Worm (Caenorhabditis elegans): ENCODE data around the gene valv-1.

valv-1 gene

ce11 chrIV:7456225-7456624 is 11.1 kb upstream of the valv-1 start, which contains the start of gene F13B6.1:
Gene F13B6.1 (plus strand): TSS chrIV:7456525.
- no peak for TF ChIP-seq unc-62 (GFP tag; optimal IDR thresholded peaks at IDR 0.05)

- no peak for TF ChIP-seq unc-62 (GFP tag; optimal IDR thresholded peaks at IDR 0.05)
These were observed 9.8 kb upstream of the valv-1 start for ce11 chrIV:7454890-7455289.

ce11 chrIV:7453661-7454159 is 8.6 kb upstream of the valv-1 start:
- TF ChIP-seq unc-62 (GFP tag; optimal IDR thresholded peaks at IDR 0.05) = no peak

DNA sequence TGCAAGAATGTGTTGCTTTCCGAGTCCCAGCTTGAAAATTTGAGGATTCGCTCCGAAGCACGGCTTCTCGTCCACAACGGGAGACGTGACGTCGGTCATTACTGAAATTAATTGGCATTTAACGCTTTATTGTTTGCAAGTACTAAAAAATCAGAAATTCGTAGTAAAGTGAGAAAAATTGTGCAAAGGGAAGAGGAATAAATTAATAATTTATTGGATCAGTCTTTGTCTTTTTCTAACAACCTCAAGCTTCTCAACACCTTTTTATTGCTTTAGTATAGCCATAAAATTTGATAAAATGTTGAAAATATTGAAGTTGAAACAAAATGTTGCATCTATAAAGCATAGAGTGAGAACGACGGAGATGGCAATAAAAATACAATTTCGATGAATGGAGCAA is 6.2 kb upstream of the valv-1 start, which contains the start of gene tes-1:
tes-1 (minus strand) TSS at position 101 of the 400 bp plus-strand sequence.
- no peak for TF ChIP-seq unc-62 (GFP tag; optimal IDR thresholded peaks at IDR 0.05)

DNA sequence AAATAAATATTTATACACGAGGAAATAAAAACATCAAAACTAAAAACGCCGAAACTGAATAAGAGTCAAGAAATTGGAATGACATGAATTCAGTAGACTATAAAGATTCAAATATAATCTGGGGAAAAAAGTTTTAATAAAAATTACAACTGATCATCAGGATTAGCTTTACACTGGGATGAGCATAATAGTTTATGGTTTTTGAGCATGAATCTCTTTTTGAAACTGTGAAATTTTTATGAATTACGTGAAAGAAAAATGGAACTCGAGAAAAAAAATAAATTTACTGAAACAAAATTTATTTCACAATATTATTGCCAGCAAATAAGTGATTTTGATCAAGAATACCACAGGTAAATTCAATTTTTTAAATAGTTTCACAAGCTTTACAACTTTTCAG is 2.4 kb upstream of the valv-1 start, which contains the start of gene B0496.2:
B0496.2 (plus strand) TSS at position 301 of the 400 bp plus-strand sequence.
- TF ChIP-seq unc-62 (GFP tag; optimal IDR thresholded peaks at IDR 0.05) = no peak

DNA sequence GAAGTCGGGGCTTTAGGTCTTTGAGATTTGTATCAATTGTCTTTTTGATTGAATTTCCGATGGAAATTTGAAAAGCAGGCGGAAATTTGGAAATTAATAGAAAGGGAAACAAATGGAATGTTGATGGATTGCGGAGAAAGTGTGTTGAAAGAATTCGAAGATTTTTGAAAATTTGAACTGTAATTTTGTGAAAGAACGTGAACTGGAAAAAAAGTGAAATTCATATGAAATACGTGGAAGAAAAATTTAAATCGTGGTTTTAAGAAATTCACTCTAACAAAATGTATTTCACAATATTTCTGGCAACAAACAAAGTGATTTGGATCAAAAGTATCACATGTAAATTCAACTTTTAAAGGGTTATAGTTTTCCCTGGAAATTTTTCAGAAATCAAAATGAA is 859 bp upstream of the valv-1 start, which contains the start of gene B0496.1:
B0496.1 (plus strand) TSS at position 301 of the 400 bp plus-strand sequence.
- TF ChIP-seq unc-62 (GFP tag; optimal IDR thresholded peaks at IDR 0.05) = no peak

DNA sequence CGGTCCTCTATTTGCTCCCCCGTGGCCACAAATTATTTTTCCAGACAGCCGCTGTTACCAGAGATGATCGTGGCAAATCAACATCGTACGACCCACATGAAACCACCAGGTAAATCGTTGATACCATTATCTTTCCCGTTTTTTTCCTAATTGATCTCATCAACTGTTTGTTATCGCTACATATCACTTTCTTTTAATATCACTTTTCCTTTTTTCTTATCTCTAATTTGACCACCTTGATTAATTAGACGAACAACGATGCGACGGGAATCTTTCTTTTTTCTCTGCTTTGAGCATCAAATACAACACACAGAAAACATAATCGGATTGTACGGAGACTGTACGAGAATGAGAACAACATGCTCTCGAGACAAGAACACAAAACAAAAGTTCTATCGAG is 4.9 kb downstream of the valv-1 start:
- no peak for TF ChIP-seq unc-62 (GFP tag; optimal IDR thresholded peaks at IDR 0.05)

- TF ChIP-seq unc-62 (GFP tag; optimal IDR thresholded peaks at IDR 0.05) = no peak
These were observed 5.8 kb downstream of the valv-1 start for ce11 chrIV:7439377-7439776.

- TF ChIP-seq unc-62 (GFP tag; optimal IDR thresholded peaks at IDR 0.05) = no peak
These were observed 11.3 kb downstream of the valv-1 start, which contains the start of gene B0496.11 for ce11 chrIV:7433858-7434257. Gene B0496.11 (minus strand): TSS chrIV:7433958.

ce11 chrIV:7428998-7429397 is 16.1 kb downstream of the valv-1 start:
- no peak for TF ChIP-seq unc-62 (GFP tag; optimal IDR thresholded peaks at IDR 0.05)

DNA sequence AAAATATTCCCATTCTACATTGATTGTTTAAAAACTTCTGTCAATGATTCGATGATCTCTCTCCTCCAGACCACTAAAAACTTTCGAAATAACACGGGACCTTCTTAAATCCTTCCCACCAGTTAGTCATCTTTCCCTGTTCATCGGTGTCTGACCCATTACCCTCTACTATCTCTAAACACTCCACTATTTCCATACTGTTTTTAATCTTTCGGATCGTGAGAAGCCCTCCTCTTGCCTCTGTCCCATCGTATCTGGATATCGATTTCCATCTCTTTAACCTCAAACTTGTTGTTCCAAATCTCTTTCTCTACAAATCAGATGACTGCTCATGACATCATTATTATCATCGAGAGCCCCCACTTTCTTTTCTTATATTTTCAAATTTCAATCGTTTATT is 16.8 kb downstream of the valv-1 start:
- TF ChIP-seq unc-62 (GFP tag; optimal IDR thresholded peaks at IDR 0.05) = no peak

DNA sequence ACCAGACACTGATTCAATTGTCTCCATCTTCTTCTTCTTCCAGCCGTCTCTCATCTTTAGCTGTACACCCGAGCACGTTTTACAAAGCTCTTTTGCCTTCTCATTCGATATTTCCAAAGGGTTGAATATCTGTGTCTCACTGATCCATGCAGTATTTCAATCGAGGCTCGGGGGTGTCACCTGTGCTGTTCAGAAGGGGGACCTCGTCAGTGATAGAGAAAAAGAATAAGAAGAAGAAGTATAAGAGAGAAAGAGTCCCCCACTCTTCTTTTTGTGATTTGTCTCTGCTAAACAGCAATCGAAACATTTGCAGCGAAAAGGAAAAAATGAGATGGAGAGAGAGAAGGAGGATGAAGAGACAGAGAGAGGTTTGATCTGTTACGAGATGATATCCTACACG is 19.1 kb downstream of the valv-1 start:
- no peak for TF ChIP-seq unc-62 (GFP tag; optimal IDR thresholded peaks at IDR 0.05)

DNA sequence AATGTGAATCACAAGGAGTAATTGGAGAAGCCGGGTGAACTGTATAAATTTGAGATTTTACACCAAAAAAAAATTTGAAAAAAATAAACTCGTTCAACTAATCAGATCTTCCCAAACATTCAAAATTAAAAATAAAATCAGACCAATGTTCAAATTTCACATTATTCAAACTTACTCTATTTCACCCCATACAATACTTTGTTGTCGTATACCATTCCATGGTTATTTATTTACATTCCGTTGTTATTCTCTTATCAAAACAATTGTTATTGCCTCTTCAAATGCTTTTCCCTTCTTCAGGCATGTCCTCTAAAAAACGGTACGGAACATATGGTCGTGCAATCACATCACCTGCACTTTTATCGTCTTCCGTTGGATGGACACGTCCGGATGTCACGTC is 20.9 kb downstream of the valv-1 start, which contains the start of gene unc-82:
unc-82 (plus strand) TSS at position 301 of the 400 bp plus-strand sequence.
- no peak for TF ChIP-seq unc-62 (GFP tag; optimal IDR thresholded peaks at IDR 0.05)

DNA sequence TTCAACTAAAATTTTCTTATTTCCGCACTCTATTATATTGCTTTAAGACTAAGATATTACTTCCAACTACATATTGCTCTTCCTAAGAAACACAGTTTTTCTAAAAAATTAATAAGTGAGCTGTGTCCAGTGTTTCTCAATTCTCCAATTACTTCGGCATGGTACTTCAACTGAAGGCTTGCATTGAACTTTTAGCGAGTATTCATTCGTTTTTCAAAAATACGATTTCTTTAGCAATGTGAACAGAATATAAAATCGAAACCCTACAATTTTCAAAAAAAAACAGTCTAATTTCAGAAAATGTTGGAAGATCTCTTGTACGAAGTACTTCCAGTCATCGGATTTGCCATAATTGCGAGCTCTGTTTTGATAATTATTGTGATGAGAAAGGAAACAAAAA is 24.2 kb downstream of the valv-1 start, which contains the start of gene srtx-1:
srtx-1 (plus strand) TSS at position 301 of the 400 bp plus-strand sequence.
- TF ChIP-seq unc-62 (GFP tag; optimal IDR thresholded peaks at IDR 0.05) = no peak

DNA sequence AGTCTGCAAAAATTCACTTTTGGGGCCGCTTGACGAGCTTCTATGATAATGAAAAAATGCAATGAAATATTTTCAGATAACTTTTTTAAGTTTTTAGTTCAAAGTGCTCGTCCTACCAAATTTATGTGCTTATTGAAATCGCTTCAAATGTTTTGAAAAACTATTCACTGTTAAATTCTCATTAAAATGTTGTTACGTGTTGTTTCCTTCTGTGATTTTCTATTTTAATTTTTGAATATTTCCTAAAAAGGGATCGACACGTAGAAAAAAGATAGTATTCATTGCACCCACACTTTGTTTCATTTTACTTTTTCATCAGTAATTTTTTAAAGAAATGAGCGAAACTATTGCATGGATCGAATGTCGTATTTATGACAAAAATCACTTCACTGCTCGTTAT is 26.3 kb downstream of the valv-1 start, which contains the start of gene B0496.6:
B0496.6 (plus strand) TSS at position 301 of the 400 bp plus-strand sequence.
- no peak for TF ChIP-seq unc-62 (GFP tag; optimal IDR thresholded peaks at IDR 0.05)

DNA sequence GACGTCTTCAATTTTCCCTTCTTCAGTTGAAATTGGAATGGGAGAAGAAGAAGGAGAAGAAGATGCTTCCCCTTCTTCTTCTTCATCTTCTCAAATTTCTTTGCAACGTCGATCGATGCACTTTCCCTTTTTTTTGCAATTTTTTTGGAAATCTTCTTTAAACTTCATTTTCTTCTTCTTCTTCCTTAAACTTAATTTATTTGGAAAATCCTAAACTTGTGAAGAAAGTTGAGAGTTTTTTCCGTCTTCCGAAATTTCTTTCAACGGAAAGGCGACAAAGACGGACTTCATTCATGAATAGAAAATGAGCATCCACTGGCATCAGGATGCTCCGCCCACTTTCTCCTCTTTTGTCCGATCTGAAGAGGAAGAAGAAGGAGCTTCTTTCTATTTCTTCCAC is 31.0 kb downstream of the valv-1 start:
- TF ChIP-seq unc-62 (GFP tag; optimal IDR thresholded peaks at IDR 0.05) = no peak

DNA sequence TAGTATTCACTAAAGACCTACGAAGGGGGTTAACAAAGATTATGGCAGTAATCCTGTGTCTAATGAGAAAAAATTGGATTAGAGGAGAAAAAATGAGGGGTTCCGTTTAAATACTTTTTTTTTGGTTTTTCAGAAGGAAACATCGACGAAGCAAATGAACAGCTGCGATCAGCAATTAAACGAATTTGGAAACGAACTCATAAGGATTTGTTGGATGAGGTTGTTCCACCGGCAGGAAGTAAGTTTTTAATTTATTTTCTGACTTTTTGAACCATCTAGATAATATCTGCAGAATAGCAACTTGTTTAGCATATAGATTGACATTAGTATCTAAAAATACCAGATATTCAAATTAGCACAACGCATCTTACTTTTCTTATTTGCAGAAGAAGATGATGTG is 31.6 kb downstream of the valv-1 start:
- TF ChIP-seq unc-62 (GFP tag; optimal IDR thresholded peaks at IDR 0.05) = no peak

DNA sequence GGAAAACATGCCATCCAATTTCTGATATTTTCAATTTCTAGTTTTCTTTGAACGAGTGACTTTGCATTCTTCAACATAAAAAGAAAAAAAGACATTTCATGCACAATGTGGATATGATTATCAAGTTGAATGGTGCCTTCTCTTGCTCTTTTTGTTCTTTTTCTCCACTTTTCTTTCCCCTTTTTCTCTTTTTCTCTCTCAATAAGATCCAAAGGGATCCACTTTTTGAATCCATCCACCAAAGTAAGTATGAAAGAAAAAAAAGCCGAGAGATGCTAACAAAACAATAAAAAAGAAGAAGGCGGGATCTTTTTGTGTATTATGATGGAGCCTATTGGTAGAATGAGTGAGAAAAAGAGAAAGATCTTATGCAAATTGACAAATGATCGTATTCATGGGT is 37.8 kb downstream of the valv-1 start:
- TF ChIP-seq unc-62 (GFP tag; optimal IDR thresholded peaks at IDR 0.05) = no peak
